Worm (Caenorhabditis elegans) whole organism, L4 larva: ENCODE results near the gene dct-6.
A peak's percentile ranks its signal among the peaks of the same experiment; 100 is the strongest.

Experiments
- F10B5.3 ChIP-seq: sonication (generic microtip); optimal IDR thresholded peaks from 2 replicates; lab custom pipeline; 2016; ENCODE audit warnings: mild to moderate bottlenecking, missing genetic modification characterization, missing compliant biosample characterization
- ama-1 ChIP-seq: fragments of 150-350 bp; optimal IDR thresholded peaks from 2 replicates; lab custom pipeline; 2014; ENCODE audit warnings: inconsistent platforms, mixed read lengths
- cey-2 ChIP-seq: sonication (generic microtip); optimal IDR thresholded peaks from 3 replicates; lab custom pipeline; 2017; ENCODE audit warnings: missing genetic modification characterization, mild to moderate bottlenecking, missing compliant biosample characterization, antibody characterized with exemption, borderline replicate concordance; ENCODE audit not compliant: insufficient read depth
- egl-43 ChIP-seq: fragments of 200-800 bp; sonication (Bioruptor generic); IDR thresholded peaks from 2 replicates; pipeline ENCODE4 v1.3.6; 2022; ENCODE audit warnings: missing genetic modification reagents, missing genetic modification characterization, missing compliant biosample characterization
- fos-1 ChIP-seq: fragments of 150-350 bp; optimal IDR thresholded peaks from 2 replicates; lab custom pipeline; 2014; ENCODE audit warnings: missing biosample characterization, missing genetic modification characterization
- hlh-30 ChIP-seq: sonication (generic microtip); optimal IDR thresholded peaks from 2 replicates; lab custom pipeline; 2017; ENCODE audit warnings: antibody characterized with exemption, mild to moderate bottlenecking, missing genetic modification characterization, missing compliant biosample characterization; ENCODE audit not compliant: insufficient read depth
- lin-39 ChIP-seq: fragments of 150-350 bp; optimal IDR thresholded peaks from 2 replicates; lab custom pipeline; 2014; ENCODE audit warnings: missing biosample characterization, missing genetic modification reagents, missing genetic modification characterization
- nhr-111 ChIP-seq: fragments of 200-800 bp; sonication (Bioruptor generic); optimal IDR thresholded peaks from 2 replicates; lab custom pipeline; 2018; ENCODE audit warnings: mild to moderate bottlenecking, missing genetic modification characterization, missing compliant biosample characterization
- nhr-237 ChIP-seq: sonication (generic microtip); optimal IDR thresholded peaks from 2 replicates; lab custom pipeline; 2017; ENCODE audit warnings: missing biosample characterization, missing genetic modification characterization
- pha-4 ChIP-seq, 2 experiments: fragments of 150-350 bp in 1 of 2; fragments of 200-800 bp in 1 of 2; sonication (Bioruptor generic) in 1 of 2; IDR thresholded peaks in 1 of 2; optimal IDR thresholded peaks in 1 of 2; 2 replicates each; pipeline versions ENCODE4 v1.3.6 to Lab custom; 2014 to 2022; ENCODE audit warnings: missing genetic modification characterization in 2 of 2, missing genetic modification reagents in 2 of 2, missing biosample characterization in 1 of 2, missing compliant biosample characterization in 1 of 2
- snpc-4 ChIP-seq: fragments of 150-350 bp; optimal IDR thresholded peaks from 2 replicates; lab custom pipeline; 2014; ENCODE audit warnings: missing biosample characterization, missing genetic modification characterization
- unc-62 ChIP-seq, 3 experiments: fragments of 150-350 bp in 1 of 3; sonication (generic microtip); optimal IDR thresholded peaks in 2 of 3; peaks in 1 of 3; 1 replicate in 1 of 3; 2 replicates in 2 of 3; lab custom pipeline; 2014 to 2017; ENCODE audit warnings: missing biosample characterization in 3 of 3, missing genetic modification characterization in 3 of 3, missing genetic modification reagents in 3 of 3, missing genotype in 1 of 3

- TF ChIP-seq nhr-237 (tag; lab: Kevin White, UChicago) (no peak), hlh-30 (tag; lab: Kevin White, UChicago) (peak; percentile 93), F10B5.3 (no peak), snpc-4 (tag; lab: Kevin White, UChicago) (no peak), nhr-111 (GFP tag; lab: Kevin White, UChicago) (no peak), pha-4 (GFP tag; IDR thresholded peaks at IDR 0.05; lab: Robert Waterston, UW) (no peak), pha-4 (tag; optimal IDR thresholded peaks at IDR 0.05; lab: Kevin White, UChicago) (no peak), ama-1 (lab: Kevin White, UChicago) (peak; percentile 56), cey-2 (peak; percentile 85), egl-43 (no peak), unc-62 (GFP tag; optimal IDR thresholded peaks at IDR 0.05 in 1 of 2; lab: Kevin White, UChicago) (peak in 1 of 2 experiments; percentile 99), unc-62 (tag; optimal IDR thresholded peaks at IDR 0.05; lab: Kevin White, UChicago) (no peak), lin-39 (tag; lab: Kevin White, UChicago) (peak; percentile 64), fos-1 (tag; lab: Kevin White, UChicago) (no peak)
These were observed 28.2 kb upstream of the dct-6 start for ce11 chrIII:5938013-5938412.
